Worm (Caenorhabditis elegans) whole organism, late embryonic: Measurements from ENCODE around the gene R03H10.6.
"Not testable (repeated sequence)": the region's sequence is repeated elsewhere in the genome, so short reads cannot be mapped to it uniquely, and the experiment has no call there.

Experiments used
- ama-1 ChIP-seq: fragments of 150-350 bp; optimal IDR thresholded peaks from 2 replicates; lab custom pipeline; 2014
- ceh-9 ChIP-seq: sonication (generic microtip); optimal IDR thresholded peaks from 2 replicates; lab custom pipeline; 2016; ENCODE audit warnings: mild to moderate bottlenecking, missing genetic modification characterization, inconsistent platforms, missing compliant biosample characterization
- gmeb-2 ChIP-seq: sonication (generic microtip); optimal IDR thresholded peaks from 2 replicates; lab custom pipeline; 2016; ENCODE audit warnings: missing genetic modification characterization, inconsistent platforms, missing compliant biosample characterization
- pat-9 ChIP-seq: fragments of 200-800 bp; sonication (Bioruptor generic); optimal IDR thresholded peaks from 2 replicates; lab custom pipeline; 2018; ENCODE audit warnings: mild to moderate bottlenecking, missing genetic modification characterization, moderate library complexity, missing compliant biosample characterization
- pros-1 ChIP-seq: fragments of 150-350 bp; optimal IDR thresholded peaks from 2 replicates; lab custom pipeline; 2014; ENCODE audit warnings: missing biosample characterization, missing genetic modification reagents, missing genetic modification characterization

DNA sequence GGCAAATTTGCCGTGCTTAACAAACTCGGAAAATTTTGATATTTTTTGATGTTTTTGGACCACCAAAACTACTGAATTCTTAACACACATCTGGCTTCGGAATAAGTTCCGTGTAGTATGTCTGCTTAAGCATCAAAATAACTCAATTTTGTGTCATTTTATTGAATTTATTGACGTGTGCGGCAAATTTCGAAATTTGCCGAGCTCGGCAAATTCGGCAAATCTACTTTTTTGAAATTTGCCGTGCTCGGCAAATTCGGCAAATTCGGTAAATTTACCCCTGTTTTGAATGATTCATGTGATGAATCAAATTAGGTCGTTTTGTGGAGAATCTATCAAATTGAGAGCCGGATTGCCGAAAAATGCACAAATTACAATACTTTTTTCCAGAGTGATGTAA is 38.0 kb downstream of the R03H10.6 start, which contains the start of gene ast-1:
- TF ChIP-seq pros-1 (tag; lab: Kevin White, UChicago); pat-9 (tag; lab: Kevin White, UChicago); gmeb-2 (tag; lab: Kevin White, UChicago); ceh-9 (tag; lab: Kevin White, UChicago); ama-1 (lab: Kevin White, UChicago): not testable (repeated sequence)
